Worm (Caenorhabditis elegans): Measurements from ENCODE around the gene mip-2.

DNA sequence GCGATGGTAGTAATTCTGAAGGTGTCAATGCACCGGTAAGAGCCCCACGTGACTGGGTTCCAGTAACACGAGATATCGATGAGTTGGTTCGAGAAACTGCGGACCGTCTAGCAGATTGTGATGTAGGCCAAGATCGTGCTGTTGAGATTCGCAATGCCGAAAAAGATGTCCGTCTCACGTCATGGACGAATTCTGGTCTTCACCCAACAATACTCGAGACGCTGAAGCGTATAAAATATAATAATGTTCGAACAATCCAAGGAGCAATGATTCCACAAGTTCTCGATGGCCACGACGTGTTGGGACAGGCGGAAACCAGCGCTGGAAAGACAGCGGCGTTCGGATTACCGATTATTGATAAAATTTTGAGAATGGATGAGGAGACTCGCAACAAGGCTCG, 5.3 kb downstream of the mip-2 start:
- no peak for TF ChIP-seq ama-1 (optimal IDR thresholded peaks at IDR 0.05)
- no peak for TF ChIP-seq hmg-4 (GFP tag; optimal IDR thresholded peaks at IDR 0.05)
- TF ChIP-seq ceh-13 (GFP tag; optimal IDR thresholded peaks at IDR 0.05), result no peak
- no peak for TF ChIP-seq flt-1 (GFP tag; IDR thresholded peaks at IDR 0.05)
- TF ChIP-seq ceh-36 (tag; optimal IDR thresholded peaks at IDR 0.05), result no peak
- no peak for TF ChIP-seq tra-4 (tag; optimal IDR thresholded peaks at IDR 0.05)
- no peak for TF ChIP-seq B0310.2 (tag; optimal IDR thresholded peaks at IDR 0.05)
- TF ChIP-seq ets-7 (tag; optimal IDR thresholded peaks at IDR 0.05), result no peak
- TF ChIP-seq pes-1 (GFP tag; IDR thresholded peaks at IDR 0.05), result no peak
- TF ChIP-seq hmbx-1 (tag; optimal IDR thresholded peaks at IDR 0.05), result no peak
- no peak for TF ChIP-seq tbx-11 (GFP tag; IDR thresholded peaks at IDR 0.05)

Data from whole organism, early embryonic.